Fruit fly (Drosophila melanogaster): ENCODE measurements around the gene CG11693.

The CG11693 gene

DNA sequence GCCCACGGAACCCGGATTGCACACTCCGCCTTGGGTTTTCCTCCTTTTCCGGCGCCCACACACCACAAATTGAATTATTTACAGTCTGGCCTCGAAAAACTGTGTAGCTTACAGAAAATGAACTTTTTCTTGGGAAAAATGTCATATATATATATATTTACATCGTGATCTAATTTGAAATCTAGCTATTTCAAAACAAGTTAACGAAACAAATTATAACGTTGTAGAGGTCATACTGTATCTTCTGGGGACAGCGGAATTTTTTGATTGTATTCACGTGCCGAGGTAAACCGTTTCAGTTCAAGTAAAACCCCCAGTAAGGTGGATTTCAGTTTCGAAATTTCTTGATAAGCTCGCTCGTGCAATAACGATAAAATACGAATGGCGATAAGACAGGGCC, 43.9 kb upstream of the CG11693 start (continued):
- peak; percentile 35 for TF ChIP-seq CG4820 (GFP tag; optimal IDR thresholded peaks at IDR 0.05)
- no peak for TF ChIP-seq GATAe (GFP tag; conservative IDR thresholded peaks at IDR 0.05)
- peak; percentile 56 for TF ChIP-seq Meics (GFP tag; optimal IDR thresholded peaks at IDR 0.05)
- TF ChIP-seq CG15479 (GFP tag; optimal IDR thresholded peaks at IDR 0.05): no peak
- peak; percentile 38 for TF ChIP-seq ems (GFP tag; optimal IDR thresholded peaks at IDR 0.05)
- peak; percentile 33 for TF ChIP-seq CG18619 (GFP tag; optimal IDR thresholded peaks at IDR 0.05)
- TF ChIP-seq Opbp (GFP tag; IDR thresholded peaks at IDR 0.05; ENCODE audit: partially characterized antibody): no peak
- TF ChIP-seq CG14441 (GFP tag; IDR thresholded peaks at IDR 0.05): peak; percentile 82
- peak; percentile 48 for TF ChIP-seq CG17568 (GFP tag; optimal IDR thresholded peaks at IDR 0.05)
- TF ChIP-seq CG31388 (GFP tag; optimal IDR thresholded peaks at IDR 0.05): no peak
- peak; percentile 23 for TF ChIP-seq CG12219 (GFP tag; optimal IDR thresholded peaks at IDR 0.05)
- peak; percentile 9; the same call in 1 of the 2 replicates for TF ChIP-seq CG7372 (GFP tag; IDR thresholded peaks at IDR 0.05)
- TF ChIP-seq CG9215 (GFP tag; IDR thresholded peaks at IDR 0.05): peak; percentile 21; the same call in 1 of the 2 replicates
- peak; percentile 37 for TF ChIP-seq nmo (GFP tag; optimal IDR thresholded peaks at IDR 0.05)
- peak; percentile 24 for TF ChIP-seq CG1233 (GFP tag; optimal IDR thresholded peaks at IDR 0.05)
- TF ChIP-seq Doc3 (GFP tag; IDR thresholded peaks at IDR 0.05; ENCODE audit: partially characterized antibody): no peak
- TF ChIP-seq CG12769 (tag; optimal IDR thresholded peaks at IDR 0.05): peak; percentile 51
- TF ChIP-seq CG5953 (GFP tag; IDR thresholded peaks at IDR 0.05): peak; percentile 66
- TF ChIP-seq CG12236 (GFP tag; optimal IDR thresholded peaks at IDR 0.05): no peak
- TF ChIP-seq ewg (GFP tag; optimal IDR thresholded peaks at IDR 0.05): no peak
- peak; percentile 49 for TF ChIP-seq CG13424 (tag; optimal IDR thresholded peaks at IDR 0.05)
- TF ChIP-seq prd (optimal IDR thresholded peaks at IDR 0.05): no peak
- TF ChIP-seq prd (GFP tag; IDR thresholded peaks at IDR 0.05): peak; percentile 76
- peak; percentile 62; the same call in 1 of the 3 replicates for TF ChIP-seq so (GFP tag; IDR thresholded peaks at IDR 0.05)
- 0 out of 2 replicates have a peak, but pooled peaks have one; percentile 30 for TF ChIP-seq cas (GFP tag; IDR thresholded peaks at IDR 0.05)
- no peak for TF ChIP-seq pb (GFP tag; optimal IDR thresholded peaks at IDR 0.05)
- no peak for TF ChIP-seq BtbVII (GFP tag; optimal IDR thresholded peaks at IDR 0.05)
- peak; percentile 39 for TF ChIP-seq CG12391 (tag; optimal IDR thresholded peaks at IDR 0.05)
- TF ChIP-seq CG32532 (GFP tag; IDR thresholded peaks at IDR 0.05): peak; percentile 73
- TF ChIP-seq CG8359 (GFP tag; optimal IDR thresholded peaks at IDR 0.05; ENCODE audit: borderline replicate concordance): no peak
- peak; percentile 77 for TF ChIP-seq row (GFP tag; IDR thresholded peaks at IDR 0.05)
- no peak for TF ChIP-seq hkb (optimal IDR thresholded peaks at IDR 0.05)
- peak; percentile 78 for TF ChIP-seq hkb (GFP tag; IDR thresholded peaks at IDR 0.05)
- TF ChIP-seq Optix (GFP tag; IDR thresholded peaks at IDR 0.05): no peak
- no peak for TF ChIP-seq trh (GFP tag; optimal IDR thresholded peaks at IDR 0.05)
- TF ChIP-seq Six4 (GFP tag; optimal IDR thresholded peaks at IDR 0.05): no peak
- no peak for TF ChIP-seq CG10959 (GFP tag; IDR thresholded peaks at IDR 0.05)
- TF ChIP-seq danr (GFP tag; IDR thresholded peaks at IDR 0.05): 0 out of 2 replicates have a peak, but pooled peaks have one; percentile 41
- TF ChIP-seq tap (tag; optimal IDR thresholded peaks at IDR 0.05): peak; percentile 35
- peak; percentile 89 for TF ChIP-seq grau (tag; optimal IDR thresholded peaks at IDR 0.05)
- peak; percentile 43 for TF ChIP-seq CG43689 (GFP tag; IDR thresholded peaks at IDR 0.05)
- no peak for TF ChIP-seq CG15696 (tag; optimal IDR thresholded peaks at IDR 0.05)
- no peak for TF ChIP-seq pnt (GFP tag; optimal IDR thresholded peaks at IDR 0.05)
- peak; percentile 53 for TF ChIP-seq NFAT (GFP tag; IDR thresholded peaks at IDR 0.05)
- TF ChIP-seq CG3065 (GFP tag; optimal IDR thresholded peaks at IDR 0.05): no peak
- no peak for TF ChIP-seq Stat92E (GFP tag; optimal IDR thresholded peaks at IDR 0.05)
- TF ChIP-seq Pdp1 (GFP tag; optimal IDR thresholded peaks at IDR 0.05): no peak
- no peak for TF ChIP-seq gcm2 (GFP tag; optimal IDR thresholded peaks at IDR 0.05)
- TF ChIP-seq CG4424 (GFP tag; optimal IDR thresholded peaks at IDR 0.05): peak; percentile 21
- no peak for TF ChIP-seq Hey (tag; optimal IDR thresholded peaks at IDR 0.05)
- peak; percentile 47 for TF ChIP-seq CG4730 (GFP tag; IDR thresholded peaks at IDR 0.05)
- peak; percentile 10 for TF ChIP-seq Chrac-16 (GFP tag; optimal IDR thresholded peaks at IDR 0.05)

Data from whole organism, embryonic.